Fruit fly (Drosophila melanogaster): ENCODE results near the gene CG33285.

dm6 chr3L:21050068-21050736 lies 38.6 kb downstream of the CG33285 start:
- TF ChIP-seq pan (optimal IDR thresholded peaks at IDR 0.05) (no peak), CG8478 (optimal IDR thresholded peaks at IDR 0.05) (no peak), usp (GFP tag; optimal IDR thresholded peaks at IDR 0.05) (no peak), EcR (GFP tag; optimal IDR thresholded peaks at IDR 0.05) (no peak), Dll (optimal IDR thresholded peaks at IDR 0.05) (no peak)
